Worm (Caenorhabditis elegans) whole organism, mixed stage, embryonic: ENCODE data around the gene tmem-132.

Experiments
- bed-3 ChIP-seq: fragments of 200-800 bp; sonication (Bioruptor generic); optimal IDR thresholded peaks from 3 replicates; lab custom pipeline; 2018; ENCODE audit warnings: mild to moderate bottlenecking, missing genetic modification characterization, moderate library complexity, missing compliant biosample characterization
- elt-1 ChIP-seq: sonication (generic microtip); optimal IDR thresholded peaks from 2 replicates; lab custom pipeline; 2017; ENCODE audit warnings: missing genetic modification characterization, mild to moderate bottlenecking, missing compliant biosample characterization, antibody characterized with exemption, moderate library complexity, borderline replicate concordance; ENCODE audit not compliant: insufficient read depth
- elt-3 ChIP-seq: fragments of 150-350 bp; optimal IDR thresholded peaks from 2 replicates; lab custom pipeline; 2014; ENCODE audit warnings: missing biosample characterization, missing genetic modification characterization
- hlh-1 ChIP-seq: fragments of 150-350 bp; optimal IDR thresholded peaks from 2 replicates; lab custom pipeline; 2014; ENCODE audit warnings: missing biosample characterization, missing genetic modification reagents, missing genetic modification characterization
- lin-13 ChIP-seq: fragments of 150-350 bp; optimal IDR thresholded peaks from 2 replicates; lab custom pipeline; 2014; ENCODE audit warnings: missing biosample characterization, missing genetic modification characterization
- nhr-2 ChIP-seq: fragments of 150-350 bp; optimal IDR thresholded peaks from 2 replicates; lab custom pipeline; 2014; ENCODE audit warnings: missing biosample characterization, missing genetic modification characterization
- nhr-76 ChIP-seq: sonication (generic microtip); optimal IDR thresholded peaks from 2 replicates; lab custom pipeline; 2017; ENCODE audit warnings: missing biosample characterization, missing genetic modification characterization
- sem-2 ChIP-seq: fragments of 200-800 bp; sonication (Bioruptor generic); optimal IDR thresholded peaks from 2 replicates; lab custom pipeline; 2018; ENCODE audit warnings: mild to moderate bottlenecking, missing genetic modification characterization, missing compliant biosample characterization
- sptf-1 ChIP-seq: sonication (generic microtip); optimal IDR thresholded peaks from 2 replicates; lab custom pipeline; 2017; ENCODE audit warnings: mild to moderate bottlenecking, missing genetic modification characterization, moderate library complexity, missing compliant biosample characterization
- unc-39 ChIP-seq: fragments of 150-350 bp; optimal IDR thresholded peaks from 2 replicates; lab custom pipeline; 2014; ENCODE audit warnings: missing biosample characterization, missing genetic modification characterization
- unc-62 ChIP-seq: fragments of 150-350 bp; optimal IDR thresholded peaks from 2 replicates; lab custom pipeline; 2014; ENCODE audit warnings: missing biosample characterization, missing genetic modification reagents, missing genetic modification characterization
- ztf-11 ChIP-seq: fragments of 150-350 bp; optimal IDR thresholded peaks from 2 replicates; lab custom pipeline; 2014; ENCODE audit warnings: missing biosample characterization, missing genetic modification characterization

DNA sequence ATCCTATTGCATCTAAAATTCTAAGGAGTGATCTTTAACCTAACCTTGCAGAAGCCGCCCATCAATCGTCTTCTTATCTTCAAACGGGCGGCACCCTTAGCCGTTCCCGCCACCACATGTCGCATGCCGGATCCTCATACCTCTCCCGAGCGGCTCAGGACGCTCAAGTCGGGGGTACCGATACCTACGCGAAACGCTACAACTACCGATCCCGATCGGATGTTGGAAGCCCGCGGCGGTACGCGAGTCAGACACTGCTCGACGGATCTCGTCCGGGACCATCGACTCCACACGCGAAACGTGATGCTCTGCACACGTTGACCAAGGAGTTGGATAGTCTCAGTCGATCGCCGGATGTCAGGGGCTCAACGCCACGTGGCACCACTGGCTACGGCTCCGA lies 37.1 kb downstream of the tmem-132 start:
- TF ChIP-seq nhr-76 (tag; lab: Kevin White, UChicago): no peak
- no peak for TF ChIP-seq unc-39 (tag; lab: Kevin White, UChicago)
- TF ChIP-seq nhr-2 (tag; lab: Kevin White, UChicago): no peak
- no peak for TF ChIP-seq elt-3 (tag; lab: Kevin White, UChicago)
- no peak for TF ChIP-seq elt-1 (tag; lab: Kevin White, UChicago)
- TF ChIP-seq sem-2: no peak
- no peak for TF ChIP-seq ztf-11
- TF ChIP-seq unc-62 (GFP tag; lab: Kevin White, UChicago): no peak
- no peak for TF ChIP-seq bed-3 (GFP tag; lab: Kevin White, UChicago)
- no peak for TF ChIP-seq lin-13 (tag; lab: Kevin White, UChicago)
- no peak for TF ChIP-seq hlh-1
- TF ChIP-seq sptf-1: no peak
